Fruit fly (Drosophila melanogaster) whole organism, wandering third instar larva: ENCODE measurements around the gene CG43997.

Experiments
- Abd-B ChIP-seq: fragments of >200 bp; optimal IDR thresholded peaks from 2 replicates; lab custom pipeline; 2017; ENCODE audit warnings: missing biosample characterization, missing genetic modification characterization
- CG32264 ChIP-seq: fragments of 200-800 bp; sonication (Bioruptor generic); optimal IDR thresholded peaks from 2 replicates; lab custom pipeline; 2016; ENCODE audit warnings: missing biosample characterization, missing genetic modification characterization
- CrebA ChIP-seq: fragments of 200-800 bp; sonication (Bioruptor generic); optimal IDR thresholded peaks from 2 replicates; lab custom pipeline; 2016; ENCODE audit warnings: missing biosample characterization, mild to moderate bottlenecking, missing genetic modification characterization, borderline replicate concordance
- Dfd ChIP-seq: fragments of >200 bp; optimal IDR thresholded peaks from 2 replicates; lab custom pipeline; 2017; ENCODE audit warnings: missing biosample characterization, missing genetic modification characterization
- Dif ChIP-seq: fragments of 200-275, 200-300 bp; sonication (Bioruptor generic); optimal IDR thresholded peaks from 2 replicates; lab custom pipeline; 2018; ENCODE audit warnings: missing biosample characterization, missing genetic modification characterization; ENCODE audit not compliant: partially characterized antibody
- GATAd ChIP-seq: sonication (Bioruptor generic); optimal IDR thresholded peaks from 2 replicates; lab custom pipeline; 2016; ENCODE audit warnings: missing biosample characterization, missing genetic modification characterization
- Hnf4 ChIP-seq: fragments of 200-800 bp; sonication (Bioruptor generic); optimal IDR thresholded peaks from 2 replicates; lab custom pipeline; 2016; ENCODE audit warnings: missing biosample characterization, mild to moderate bottlenecking, missing genetic modification characterization
- Jra ChIP-seq: sonication (Bioruptor generic); optimal IDR thresholded peaks from 2 replicates; lab custom pipeline; 2016; ENCODE audit warnings: missing biosample characterization, missing genetic modification characterization
- Mio ChIP-seq: sonication (Bioruptor generic); optimal IDR thresholded peaks from 2 replicates; lab custom pipeline; 2016; ENCODE audit warnings: missing biosample characterization, missing genetic modification characterization
- Myc ChIP-seq: fragments of >200 bp; optimal IDR thresholded peaks from 2 replicates; lab custom pipeline; 2017
- Sp1 ChIP-seq: fragments of 200-800 bp; sonication (Bioruptor generic); optimal IDR thresholded peaks from 3 replicates; lab custom pipeline; 2019; ENCODE audit warnings: missing biosample characterization, mild to moderate bottlenecking, missing genetic modification characterization, moderate library complexity
- Vsx2 ChIP-seq: fragments of 200-300, 225-300 bp; sonication (Bioruptor generic); optimal IDR thresholded peaks from 2 replicates; lab custom pipeline; 2018; ENCODE audit warnings: missing biosample characterization, missing genetic modification characterization; ENCODE audit not compliant: partially characterized antibody
- br ChIP-seq: fragments of 200-800 bp; sonication (Bioruptor generic); optimal IDR thresholded peaks from 2 replicates; lab custom pipeline; 2016; ENCODE audit warnings: missing biosample characterization, missing genetic modification characterization
- brk ChIP-seq: fragments of 200-800 bp; sonication (Bioruptor generic); optimal IDR thresholded peaks from 2 replicates; lab custom pipeline; 2016; ENCODE audit warnings: missing biosample characterization, mild to moderate bottlenecking, missing genetic modification characterization
- dl ChIP-seq, 2 experiments: fragments of 175-275, 200-275 bp in 1 of 2; fragments of 200-275 bp in 1 of 2; sonication (Bioruptor generic); optimal IDR thresholded peaks; lab custom pipeline; 2018; ENCODE audit warnings: mild to moderate bottlenecking in 2 of 2, missing biosample characterization in 2 of 2, missing genetic modification characterization in 2 of 2, moderate library complexity in 2 of 2; ENCODE audit not compliant: partially characterized antibody in 2 of 2, insufficient read depth in 1 of 2
- dmrt93B ChIP-seq: fragments of 200-800 bp; sonication (Bioruptor generic); optimal IDR thresholded peaks from 2 replicates; lab custom pipeline; 2018; ENCODE audit warnings: missing biosample characterization, mild to moderate bottlenecking, missing genetic modification characterization
- dsf ChIP-seq: sonication (Bioruptor generic); optimal IDR thresholded peaks from 2 replicates; lab custom pipeline; 2016; ENCODE audit warnings: missing biosample characterization, missing genetic modification characterization, borderline replicate concordance
- ey ChIP-seq: fragments of 200-800 bp; sonication (Bioruptor generic); optimal IDR thresholded peaks from 2 replicates; lab custom pipeline; 2016; ENCODE audit warnings: missing biosample characterization, missing genetic modification characterization
- foxo ChIP-seq, 2 experiments: fragments of 200-800 bp; sonication (Bioruptor generic); optimal IDR thresholded peaks; 2 replicates in 1 of 2; 3 replicates in 1 of 2; lab custom pipeline; 2016 to 2017; ENCODE audit warnings: missing biosample characterization in 2 of 2, missing genetic modification characterization in 2 of 2
- fru ChIP-seq: fragments of 200-800 bp; sonication (Bioruptor generic); optimal IDR thresholded peaks from 3 replicates; lab custom pipeline; 2016; ENCODE audit warnings: missing biosample characterization, mild to moderate bottlenecking, missing genetic modification characterization
- h ChIP-seq: fragments of 200-800 bp; sonication (Bioruptor generic); optimal IDR thresholded peaks from 3 replicates; lab custom pipeline; 2016; ENCODE audit warnings: missing biosample characterization, mild to moderate bottlenecking, missing genetic modification characterization
- lola ChIP-seq: fragments of >200 bp; optimal IDR thresholded peaks from 2 replicates; lab custom pipeline; 2017; ENCODE audit warnings: missing biosample characterization, missing genetic modification characterization
- psq ChIP-seq: fragments of 200-800 bp; sonication (Bioruptor generic); optimal IDR thresholded peaks from 3 replicates; lab custom pipeline; 2017; ENCODE audit warnings: missing biosample characterization, mild to moderate bottlenecking, missing genetic modification characterization, moderate library complexity
- rgr ChIP-seq: fragments of 200-800 bp; sonication (Bioruptor generic); optimal IDR thresholded peaks from 3 replicates; lab custom pipeline; 2016; ENCODE audit warnings: missing biosample characterization, mild to moderate bottlenecking, missing genetic modification characterization
- sage ChIP-seq: fragments of 200-800 bp; sonication (Bioruptor generic); optimal IDR thresholded peaks from 2 replicates; lab custom pipeline; 2016; ENCODE audit warnings: missing biosample characterization, mild to moderate bottlenecking, missing genetic modification characterization
- sv ChIP-seq: fragments of 200-800 bp; sonication (Bioruptor generic); optimal IDR thresholded peaks from 3 replicates; lab custom pipeline; 2016; ENCODE audit warnings: missing biosample characterization, missing genetic modification characterization
- tai ChIP-seq: sonication (Bioruptor generic); optimal IDR thresholded peaks from 2 replicates; lab custom pipeline; 2016; ENCODE audit warnings: missing biosample characterization, missing genetic modification characterization
- usp ChIP-seq: fragments of >200 bp; optimal IDR thresholded peaks from 2 replicates; lab custom pipeline; 2017; ENCODE audit warnings: missing biosample characterization, missing genetic modification characterization
- woc ChIP-seq: sonication (Bioruptor generic); optimal IDR thresholded peaks from 2 replicates; lab custom pipeline; 2016; ENCODE audit warnings: missing biosample characterization, mild to moderate bottlenecking, missing genetic modification characterization

CG43997 gene

DNA sequence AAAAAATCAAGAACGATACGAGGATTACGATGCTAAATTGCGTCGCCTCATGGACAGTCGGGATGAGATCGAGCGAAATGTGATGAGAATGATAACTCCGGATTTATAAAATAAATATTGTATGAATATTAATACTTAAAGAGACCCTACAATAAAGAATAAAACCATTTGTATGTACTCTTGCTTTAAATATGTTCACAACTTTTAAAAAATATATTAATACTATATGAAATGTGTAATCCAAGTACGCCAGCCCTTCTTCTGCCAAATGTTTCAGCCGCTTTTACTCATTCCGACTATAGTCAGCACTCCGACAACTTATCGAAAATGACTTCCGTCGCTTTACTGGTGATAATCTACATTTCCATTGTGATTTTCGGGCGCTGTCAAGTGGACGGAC, at the start of gene CG43997:
Gene CG43997, plus strand, starts transcription at position 301 of the 400 bp plus-strand sequence.
- TF ChIP-seq tai (GFP tag; lab: Kevin White, UChicago) = no peak

DNA sequence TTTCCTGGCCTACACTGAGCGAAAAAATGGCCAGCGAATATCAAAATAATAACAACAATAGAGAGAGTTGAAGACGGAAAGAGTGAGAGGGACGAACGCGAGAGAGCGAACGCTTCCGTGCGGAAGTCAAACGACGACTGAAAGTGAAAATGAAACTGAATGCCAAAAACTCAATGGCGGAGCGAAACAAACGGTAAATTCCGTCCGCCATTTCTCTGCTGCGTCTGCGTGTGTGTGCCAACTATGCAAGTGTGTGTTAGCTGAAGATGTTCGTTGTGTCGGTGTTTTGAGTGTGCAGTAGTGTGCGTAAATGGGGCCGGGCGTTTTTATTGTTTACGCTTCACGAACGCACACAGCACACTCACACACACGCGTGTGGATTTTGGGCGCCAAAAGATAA, 36.4 kb upstream of the CG43997 start:
- no peak for TF ChIP-seq GATAd (GFP tag; lab: Kevin White, UChicago)
- TF ChIP-seq, all 38 proteins: peak for 0

DNA sequence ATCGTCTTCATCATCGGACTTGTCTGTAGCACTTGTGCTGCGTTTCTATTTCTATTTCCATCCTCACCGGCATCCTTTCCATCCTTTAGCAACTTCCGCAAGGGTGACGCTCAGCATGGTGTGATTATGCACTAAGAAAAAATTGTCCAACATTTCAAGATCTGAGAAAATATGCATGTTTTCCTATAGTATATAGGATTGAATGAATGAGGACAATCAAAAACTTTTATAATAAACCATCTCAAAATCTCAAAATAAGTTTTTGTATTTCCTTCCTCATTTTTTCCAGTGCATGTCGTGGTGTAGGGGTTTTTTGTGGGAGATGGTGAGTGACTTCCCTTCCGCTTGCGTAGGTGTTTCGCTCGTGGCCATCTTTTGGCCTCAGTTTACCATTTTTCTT, 1.9 kb upstream of the CG43997 start:
- TF ChIP-seq CG32264 (GFP tag; lab: Kevin White, UChicago) (no peak), Mio (GFP tag; lab: Kevin White, UChicago) (no peak), woc (GFP tag; lab: Kevin White, UChicago) (no peak), Hnf4 (GFP tag; lab: Kevin White, UChicago) (no peak), Vsx2 (GFP tag; lab: Kevin White, UChicago) (no peak), lola (GFP tag; lab: Kevin White, UChicago) (no peak), dsf (GFP tag; lab: Kevin White, UChicago) (no peak)

dm6 chrX:17022004-17022403, 1.3 kb upstream of the CG43997 start, which contains the start of gene CG43996:
Gene CG43996 (plus strand): TSS chrX:17022304.
- TF ChIP-seq usp (no peak), Hnf4 (GFP tag; lab: Kevin White, UChicago) (no peak), brk (GFP tag; lab: Kevin White, UChicago) (no peak), fru (GFP tag; lab: Kevin White, UChicago) (no peak), rgr (GFP tag; lab: Kevin White, UChicago) (no peak), Myc (no peak), GATAd (GFP tag; lab: Kevin White, UChicago) (no peak), Sp1 (GFP tag; lab: Kevin White, UChicago) (no peak), br (GFP tag; lab: Kevin White, UChicago) (no peak), Jra (GFP tag; lab: Kevin White, UChicago) (no peak)

- TF ChIP-seq br (GFP tag; lab: Kevin White, UChicago) = no peak
- TF ChIP-seq Dfd (GFP tag; lab: Kevin White, UChicago) = peak; percentile 73
- no peak for TF ChIP-seq Jra (GFP tag; lab: Kevin White, UChicago)
- TF ChIP-seq rgr (GFP tag; lab: Kevin White, UChicago) = no peak
- TF ChIP-seq Sp1 (GFP tag; lab: Kevin White, UChicago) = no peak
- no peak for TF ChIP-seq ey
- TF ChIP-seq foxo (GFP tag; optimal IDR thresholded peaks at IDR 0.05; lab: Kevin White, UChicago) = no peak
- no peak for TF ChIP-seq Mio (GFP tag; lab: Kevin White, UChicago)
Observed at dm6 chrX:17047730-17048577, 24.7 kb downstream of the CG43997 start.

- no peak for TF ChIP-seq brk (GFP tag; lab: Kevin White, UChicago)
- no peak for TF ChIP-seq CrebA
- TF ChIP-seq lola (GFP tag; lab: Kevin White, UChicago) = no peak
- TF ChIP-seq Dfd (GFP tag; lab: Kevin White, UChicago) = no peak
- TF ChIP-seq Jra (GFP tag; lab: Kevin White, UChicago) = no peak
- TF ChIP-seq Myc = no peak
- TF ChIP-seq GATAd (GFP tag; lab: Kevin White, UChicago) = no peak
- no peak for TF ChIP-seq Abd-B (GFP tag; lab: Kevin White, UChicago)
- TF ChIP-seq dl (GFP tag; optimal IDR thresholded peaks at IDR 0.05; lab: Kevin White, UChicago; ENCODE audit: insufficient read depth in 1 of 2, partially characterized antibody in 2 of 2) = no peak
- no peak for TF ChIP-seq dmrt93B (GFP tag; lab: Kevin White, UChicago)
- TF ChIP-seq Dif (GFP tag; lab: Kevin White, UChicago) = no peak
- no peak for TF ChIP-seq ey
- TF ChIP-seq psq (GFP tag; lab: Kevin White, UChicago) = no peak
- no peak for TF ChIP-seq rgr (GFP tag; lab: Kevin White, UChicago)
- no peak for TF ChIP-seq h (GFP tag; lab: Kevin White, UChicago)
- TF ChIP-seq CG32264 (GFP tag; lab: Kevin White, UChicago) = no peak
- no peak for TF ChIP-seq foxo (GFP tag; optimal IDR thresholded peaks at IDR 0.05; lab: Kevin White, UChicago)
- no peak for TF ChIP-seq sage (GFP tag; lab: Kevin White, UChicago)
- TF ChIP-seq sv (GFP tag; lab: Kevin White, UChicago) = no peak
Observed at dm6 chrX:17066632-17067031, 43.3 kb downstream of the CG43997 start, which contains the start of gene CG45002. Gene CG45002 (minus strand): TSS chrX:17066732.
